Fruit fly (Drosophila melanogaster) whole organism, wandering third instar larva: ENCODE data around the gene CG10674.
A peak's percentile ranks its signal among the peaks of the same experiment; 100 is the strongest.

Experiments
- Abd-B ChIP-seq: fragments of >200 bp; optimal IDR thresholded peaks from 2 replicates; lab custom pipeline; 2017; ENCODE audit warnings: missing biosample characterization, missing genetic modification characterization
- CrebA ChIP-seq: fragments of 200-800 bp; sonication (Bioruptor generic); optimal IDR thresholded peaks from 2 replicates; lab custom pipeline; 2016; ENCODE audit warnings: missing biosample characterization, mild to moderate bottlenecking, missing genetic modification characterization, borderline replicate concordance
- Dif ChIP-seq: fragments of 200-275, 200-300 bp; sonication (Bioruptor generic); optimal IDR thresholded peaks from 2 replicates; lab custom pipeline; 2018; ENCODE audit warnings: missing biosample characterization, missing genetic modification characterization; ENCODE audit not compliant: partially characterized antibody
- GATAd ChIP-seq: sonication (Bioruptor generic); optimal IDR thresholded peaks from 2 replicates; lab custom pipeline; 2016; ENCODE audit warnings: missing biosample characterization, missing genetic modification characterization
- HLH106 ChIP-seq: fragments of 200-800 bp; optimal IDR thresholded peaks from 3 replicates; lab custom pipeline; 2019; ENCODE audit warnings: missing biosample characterization, mild to moderate bottlenecking, missing genetic modification characterization, moderate library complexity
- Hr78 ChIP-seq: fragments of >200 bp; optimal IDR thresholded peaks from 2 replicates; lab custom pipeline; 2017; ENCODE audit warnings: missing biosample characterization, missing genetic modification characterization
- Hr83 ChIP-seq: fragments of 200-300 bp; sonication (Bioruptor generic); optimal IDR thresholded peaks from 2 replicates; lab custom pipeline; 2016; ENCODE audit warnings: missing biosample characterization, mild to moderate bottlenecking, missing genetic modification characterization, moderate library complexity; ENCODE audit not compliant: poor library complexity, severe bottlenecking
- Jra ChIP-seq: sonication (Bioruptor generic); optimal IDR thresholded peaks from 2 replicates; lab custom pipeline; 2016; ENCODE audit warnings: missing biosample characterization, missing genetic modification characterization
- Mio ChIP-seq: sonication (Bioruptor generic); optimal IDR thresholded peaks from 2 replicates; lab custom pipeline; 2016; ENCODE audit warnings: missing biosample characterization, missing genetic modification characterization
- Myc ChIP-seq: fragments of >200 bp; optimal IDR thresholded peaks from 2 replicates; lab custom pipeline; 2017
- N ChIP-seq: fragments of >200 bp; optimal IDR thresholded peaks from 2 replicates; lab custom pipeline; 2018; ENCODE audit warnings: missing biosample characterization, missing external identifiers, missing genetic modification characterization
- OdsH ChIP-seq: fragments of 200-800 bp; sonication (Bioruptor generic); optimal IDR thresholded peaks from 2 replicates; lab custom pipeline; 2016; ENCODE audit warnings: missing biosample characterization, mild to moderate bottlenecking, missing genetic modification characterization
- Sp1 ChIP-seq: fragments of 200-800 bp; sonication (Bioruptor generic); optimal IDR thresholded peaks from 3 replicates; lab custom pipeline; 2019; ENCODE audit warnings: missing biosample characterization, mild to moderate bottlenecking, missing genetic modification characterization, moderate library complexity
- dmrt93B ChIP-seq: fragments of 200-800 bp; sonication (Bioruptor generic); optimal IDR thresholded peaks from 2 replicates; lab custom pipeline; 2018; ENCODE audit warnings: missing biosample characterization, mild to moderate bottlenecking, missing genetic modification characterization
- dsf ChIP-seq: sonication (Bioruptor generic); optimal IDR thresholded peaks from 2 replicates; lab custom pipeline; 2016; ENCODE audit warnings: missing biosample characterization, missing genetic modification characterization, borderline replicate concordance
- foxo ChIP-seq, 2 experiments: fragments of 200-800 bp; sonication (Bioruptor generic); optimal IDR thresholded peaks; 2 replicates in 1 of 2; 3 replicates in 1 of 2; lab custom pipeline; 2016 to 2017; ENCODE audit warnings: missing biosample characterization in 2 of 2, missing genetic modification characterization in 2 of 2
- psq ChIP-seq: fragments of 200-800 bp; sonication (Bioruptor generic); optimal IDR thresholded peaks from 3 replicates; lab custom pipeline; 2017; ENCODE audit warnings: missing biosample characterization, mild to moderate bottlenecking, missing genetic modification characterization, moderate library complexity
- sage ChIP-seq: fragments of 200-800 bp; sonication (Bioruptor generic); optimal IDR thresholded peaks from 2 replicates; lab custom pipeline; 2016; ENCODE audit warnings: missing biosample characterization, mild to moderate bottlenecking, missing genetic modification characterization
- sv ChIP-seq: fragments of 200-800 bp; sonication (Bioruptor generic); optimal IDR thresholded peaks from 3 replicates; lab custom pipeline; 2016; ENCODE audit warnings: missing biosample characterization, missing genetic modification characterization

Gene CG10674

dm6 chr3L:5102050-5102449, 34.0 kb downstream of the CG10674 start:
- TF ChIP-seq Hr78 (GFP tag; lab: Kevin White, UChicago) (no peak), Abd-B (GFP tag; lab: Kevin White, UChicago) (no peak), N (GFP tag; lab: Kevin White, UChicago) (no peak), CrebA (GFP tag; lab: Kevin White, UChicago) (no peak), Dif (GFP tag; lab: Kevin White, UChicago) (no peak), Hr83 (no peak), GATAd (GFP tag; lab: Kevin White, UChicago) (no peak), OdsH (GFP tag; lab: Kevin White, UChicago) (no peak), Myc (no peak), sv (no peak), Jra (GFP tag; lab: Kevin White, UChicago) (no peak), sage (no peak), Mio (no peak), dmrt93B (GFP tag; lab: Kevin White, UChicago) (no peak), HLH106 (tag; lab: Kevin White, UChicago) (no peak), foxo (GFP tag; optimal IDR thresholded peaks at IDR 0.05; lab: Kevin White, UChicago) (no peak), psq (GFP tag; lab: Kevin White, UChicago) (no peak)

- TF ChIP-seq dsf (GFP tag; lab: Kevin White, UChicago) (no peak), Sp1 (GFP tag; lab: Kevin White, UChicago) (peak; percentile 18)
Measured at dm6 chr3L:5096674-5097073, 39.4 kb downstream of the CG10674 start.
